Worm (Caenorhabditis elegans): Measurements from ENCODE around the gene txt-9.
A peak's percentile ranks its signal among the peaks of the same experiment; 100 is the strongest.

The txt-9 gene

ce11 chrII:5042381-5042930 is 43.1 kb upstream of the txt-9 start (continued):
- TF ChIP-seq sem-4 (tag; optimal IDR thresholded peaks at IDR 0.05) = no peak
- no peak for TF ChIP-seq nhr-12 (tag; optimal IDR thresholded peaks at IDR 0.05)
- no peak for TF ChIP-seq ztf-1 (GFP tag; conservative IDR thresholded peaks at IDR 0.05)
- no peak for TF ChIP-seq unc-62 (GFP tag; optimal IDR thresholded peaks at IDR 0.05)
- no peak for TF ChIP-seq ztf-11 (tag; optimal IDR thresholded peaks at IDR 0.05)
- TF ChIP-seq ceh-16 (tag; optimal IDR thresholded peaks at IDR 0.05) = no peak
- no peak for TF ChIP-seq elt-3 (tag; optimal IDR thresholded peaks at IDR 0.05)
- no peak for TF ChIP-seq dmd-4 (tag; optimal IDR thresholded peaks at IDR 0.05)
- no peak for TF ChIP-seq ZK546.5 (tag; optimal IDR thresholded peaks at IDR 0.05)
- TF ChIP-seq fos-1 (tag; optimal IDR thresholded peaks at IDR 0.05) = no peak

- no peak for TF ChIP-seq ztf-11 (tag; optimal IDR thresholded peaks at IDR 0.05)
- no peak for TF ChIP-seq lin-39 (tag; optimal IDR thresholded peaks at IDR 0.05)
- no peak for TF ChIP-seq blmp-1 (tag; optimal IDR thresholded peaks at IDR 0.05; ENCODE audit: insufficient read depth)
- TF ChIP-seq lsy-2 (tag; optimal IDR thresholded peaks at IDR 0.05) = peak in 1 of 2 experiments; percentile 2
- TF ChIP-seq F13H6.1 (tag; optimal IDR thresholded peaks at IDR 0.05) = no peak
- peak; percentile 6 for TF ChIP-seq sem-4 (tag; optimal IDR thresholded peaks at IDR 0.05)
- TF ChIP-seq nhr-25 (tag; optimal IDR thresholded peaks at IDR 0.05) = no peak
- no peak for TF ChIP-seq nhr-10 (tag; optimal IDR thresholded peaks at IDR 0.05)
- no peak for TF ChIP-seq ZK546.5 (tag; optimal IDR thresholded peaks at IDR 0.05)
- TF ChIP-seq nhr-237 (tag; optimal IDR thresholded peaks at IDR 0.05) = no peak
- TF ChIP-seq egl-27 (tag; optimal IDR thresholded peaks at IDR 0.05) = no peak
- no peak for TF ChIP-seq nhr-77 (tag; optimal IDR thresholded peaks at IDR 0.05)
- peak; percentile 10 for TF ChIP-seq nhr-129 (tag; optimal IDR thresholded peaks at IDR 0.05)
- no peak for TF ChIP-seq nhr-6 (tag; optimal IDR thresholded peaks at IDR 0.05)
- no peak for TF ChIP-seq unc-62 (GFP tag; optimal IDR thresholded peaks at IDR 0.05)
- peak; percentile 7 for TF ChIP-seq C34F6.9 (tag; optimal IDR thresholded peaks at IDR 0.05)
- peak; percentile 46 for TF ChIP-seq unc-55 (GFP tag; optimal IDR thresholded peaks at IDR 0.05)
- no peak for TF ChIP-seq R02D3.7 (tag; optimal IDR thresholded peaks at IDR 0.05)
- TF ChIP-seq ztf-4 (tag; optimal IDR thresholded peaks at IDR 0.05) = no peak
- TF ChIP-seq nhr-21 (tag; optimal IDR thresholded peaks at IDR 0.05) = no peak
- no peak for TF ChIP-seq unc-39 (tag; optimal IDR thresholded peaks at IDR 0.05)
- TF ChIP-seq peb-1 (tag; optimal IDR thresholded peaks at IDR 0.05) = no peak
Measured at ce11 chrII:5046209-5047200, 39.1 kb upstream of the txt-9 start.

- TF ChIP-seq nhr-21 (tag; optimal IDR thresholded peaks at IDR 0.05) (no peak), sma-9 (GFP tag; optimal IDR thresholded peaks at IDR 0.05) (no peak), sma-9 (tag; optimal IDR thresholded peaks at IDR 0.05) (no peak), skn-1 (tag; optimal IDR thresholded peaks at IDR 0.05) (no peak), nhr-12 (tag; optimal IDR thresholded peaks at IDR 0.05) (no peak), mbf-1 (tag; optimal IDR thresholded peaks at IDR 0.05) (no peak), nhr-129 (tag; optimal IDR thresholded peaks at IDR 0.05) (peak; percentile 41), blmp-1 (tag; optimal IDR thresholded peaks at IDR 0.05; ENCODE audit: insufficient read depth) (peak; percentile 10), elt-3 (tag; optimal IDR thresholded peaks at IDR 0.05) (no peak), snpc-4 (tag; optimal IDR thresholded peaks at IDR 0.05) (no peak), F13H6.1 (tag; optimal IDR thresholded peaks at IDR 0.05) (no peak), ceh-82 (tag; optimal IDR thresholded peaks at IDR 0.05) (no peak), nhr-25 (tag; optimal IDR thresholded peaks at IDR 0.05) (no peak), lin-13 (GFP tag; optimal IDR thresholded peaks at IDR 0.05) (no peak), ztf-11 (tag; optimal IDR thresholded peaks at IDR 0.05) (no peak), egl-27 (tag; optimal IDR thresholded peaks at IDR 0.05) (no peak), aly-2 (tag; optimal IDR thresholded peaks at IDR 0.05) (no peak), nhr-23 (tag; optimal IDR thresholded peaks at IDR 0.05) (no peak), ztf-1 (GFP tag; conservative IDR thresholded peaks at IDR 0.05) (no peak), nhr-77 (tag; optimal IDR thresholded peaks at IDR 0.05) (no peak), ztf-4 (tag; optimal IDR thresholded peaks at IDR 0.05) (no peak), C34F6.9 (tag; optimal IDR thresholded peaks at IDR 0.05) (peak; percentile 20)
Measured at ce11 chrII:5047279-5047678, 38.3 kb upstream of the txt-9 start.
